Worm (Caenorhabditis elegans) whole organism, L3 larva: ENCODE results near the gene ubc-15.

ENCODE experiments used
- R02D3.7 ChIP-seq: fragments of 150-350 bp; optimal IDR thresholded peaks from 2 replicates; lab custom pipeline; 2014; ENCODE audit warnings: missing biosample characterization, missing genetic modification characterization
- aly-2 ChIP-seq: fragments of 150-350 bp; optimal IDR thresholded peaks from 2 replicates; lab custom pipeline; 2014; ENCODE audit warnings: missing biosample characterization, missing genetic modification characterization
- ama-1 ChIP-seq: fragments of 150-350 bp; optimal IDR thresholded peaks from 2 replicates; lab custom pipeline; 2018
- ceh-16 ChIP-seq: sonication (generic microtip); optimal IDR thresholded peaks from 2 replicates; lab custom pipeline; 2017; ENCODE audit warnings: missing biosample characterization, missing genetic modification characterization
- daf-12 ChIP-seq: fragments of 150-350 bp; optimal IDR thresholded peaks from 2 replicates; lab custom pipeline; 2014; ENCODE audit warnings: missing biosample characterization, missing genetic modification reagents, missing genetic modification characterization
- egl-27 ChIP-seq: sonication (generic microtip); optimal IDR thresholded peaks from 4 replicates; lab custom pipeline; 2017; ENCODE audit warnings: missing biosample characterization, missing genetic modification reagents, missing genetic modification characterization
- egl-5 ChIP-seq: fragments of 150-350 bp; optimal IDR thresholded peaks from 2 replicates; lab custom pipeline; 2017; ENCODE audit warnings: missing biosample characterization, missing genetic modification reagents, missing genetic modification characterization, inconsistent platforms
- elt-1 ChIP-seq: fragments of 150-350 bp; optimal IDR thresholded peaks from 2 replicates; lab custom pipeline; 2014; ENCODE audit warnings: missing biosample characterization, missing genetic modification characterization
- elt-3 ChIP-seq, 3 experiments: fragments of 150-350 bp in 1 of 3; sonication (generic microtip) in 2 of 3; optimal IDR thresholded peaks; 2 replicates in 2 of 3; 4 replicates in 1 of 3; lab custom pipeline; 2014 to 2017; ENCODE audit warnings: missing biosample characterization in 3 of 3, missing genetic modification characterization in 3 of 3
- eor-1 ChIP-seq, 2 experiments: fragments of 150-350 bp; optimal IDR thresholded peaks; 2 replicates each; lab custom pipeline; 2014 to 2018; ENCODE audit warnings: missing biosample characterization in 2 of 2, missing genetic modification characterization in 2 of 2
- fkh-2 ChIP-seq: fragments of 150-350 bp; optimal IDR thresholded peaks from 2 replicates; lab custom pipeline; 2014; ENCODE audit warnings: missing biosample characterization, missing genetic modification reagents, missing genetic modification characterization
- fos-1 ChIP-seq: fragments of 150-350 bp; optimal IDR thresholded peaks from 2 replicates; lab custom pipeline; 2014; ENCODE audit warnings: missing biosample characterization, missing genetic modification characterization
- hmg-11 ChIP-seq: sonication (generic microtip); optimal IDR thresholded peaks from 2 replicates; lab custom pipeline; 2016; ENCODE audit warnings: missing genetic modification characterization, missing compliant biosample characterization
- jun-1 ChIP-seq: fragments of 150-350 bp; optimal IDR thresholded peaks from 2 replicates; lab custom pipeline; 2014; ENCODE audit warnings: missing biosample characterization, missing genetic modification reagents, missing genetic modification characterization
- lin-15B ChIP-seq: fragments of 150-350 bp; optimal IDR thresholded peaks from 2 replicates; lab custom pipeline; 2014; ENCODE audit warnings: missing biosample characterization, missing genetic modification characterization
- lin-39 ChIP-seq: fragments of 150-350 bp; optimal IDR thresholded peaks from 2 replicates; lab custom pipeline; 2018; ENCODE audit warnings: missing biosample characterization, missing genetic modification reagents, missing genetic modification characterization
- lsy-12 ChIP-seq: sonication (generic microtip); optimal IDR thresholded peaks from 2 replicates; lab custom pipeline; 2016; ENCODE audit warnings: mild to moderate bottlenecking, missing genetic modification characterization, missing compliant biosample characterization
- mdl-1 ChIP-seq: fragments of 150-350 bp; optimal IDR thresholded peaks from 2 replicates; lab custom pipeline; 2014; ENCODE audit warnings: missing biosample characterization, missing genetic modification characterization
- mml-1 ChIP-seq: fragments of 150-350 bp; sonication (generic microtip); optimal IDR thresholded peaks from 3 replicates; lab custom pipeline; 2014; ENCODE audit warnings: missing biosample characterization, missing genetic modification characterization
- nfya-1 ChIP-seq: sonication (generic microtip); optimal IDR thresholded peaks from 2 replicates; lab custom pipeline; 2017; ENCODE audit warnings: missing genetic modification characterization, mild to moderate bottlenecking, missing compliant biosample characterization, antibody characterized with exemption, moderate library complexity; ENCODE audit not compliant: insufficient read depth
- nhr-23 ChIP-seq: fragments of 150-350 bp; optimal IDR thresholded peaks from 2 replicates; lab custom pipeline; 2014; ENCODE audit warnings: missing biosample characterization, missing genetic modification reagents, missing genetic modification characterization
- nhr-25 ChIP-seq: sonication (generic microtip); optimal IDR thresholded peaks from 2 replicates; lab custom pipeline; 2017; ENCODE audit warnings: missing biosample characterization, missing genetic modification characterization
- nhr-28 ChIP-seq: fragments of 150-350 bp; optimal IDR thresholded peaks from 2 replicates; lab custom pipeline; 2014; ENCODE audit warnings: missing biosample characterization, missing genetic modification characterization
- nhr-43 ChIP-seq: sonication (generic microtip); optimal IDR thresholded peaks from 2 replicates; lab custom pipeline; 2016; ENCODE audit warnings: mild to moderate bottlenecking, missing genetic modification characterization, missing compliant biosample characterization; ENCODE audit not compliant: poor library complexity, severe bottlenecking
- nhr-67 ChIP-seq: fragments of 150-350 bp; optimal IDR thresholded peaks from 2 replicates; lab custom pipeline; 2014; ENCODE audit warnings: missing biosample characterization, missing genetic modification characterization
- pha-4 ChIP-seq: fragments of 150-350 bp; optimal IDR thresholded peaks from 2 replicates; lab custom pipeline; 2014; ENCODE audit warnings: missing biosample characterization, missing genetic modification reagents, missing genetic modification characterization
- skn-1 ChIP-seq: fragments of 150-350 bp; optimal IDR thresholded peaks from 2 replicates; lab custom pipeline; 2014; ENCODE audit warnings: missing biosample characterization, missing genetic modification characterization
- tbx-2 ChIP-seq: sonication (generic microtip); optimal IDR thresholded peaks from 2 replicates; lab custom pipeline; 2016; ENCODE audit warnings: mild to moderate bottlenecking, missing genetic modification characterization, missing compliant biosample characterization
- unc-39 ChIP-seq: sonication (generic microtip); optimal IDR thresholded peaks from 4 replicates; lab custom pipeline; 2017; ENCODE audit warnings: missing biosample characterization, missing genetic modification characterization
- zag-1 ChIP-seq: fragments of 150-350 bp; optimal IDR thresholded peaks from 2 replicates; lab custom pipeline; 2014; ENCODE audit warnings: missing biosample characterization, missing genetic modification characterization
- ztf-11 ChIP-seq: fragments of 150-350 bp; optimal IDR thresholded peaks from 2 replicates; lab custom pipeline; 2014; ENCODE audit warnings: missing biosample characterization, missing genetic modification characterization
- ztf-4 ChIP-seq: fragments of 150-350 bp; optimal IDR thresholded peaks from 2 replicates; lab custom pipeline; 2014; ENCODE audit warnings: missing biosample characterization, missing genetic modification characterization

The ubc-15 gene

DNA sequence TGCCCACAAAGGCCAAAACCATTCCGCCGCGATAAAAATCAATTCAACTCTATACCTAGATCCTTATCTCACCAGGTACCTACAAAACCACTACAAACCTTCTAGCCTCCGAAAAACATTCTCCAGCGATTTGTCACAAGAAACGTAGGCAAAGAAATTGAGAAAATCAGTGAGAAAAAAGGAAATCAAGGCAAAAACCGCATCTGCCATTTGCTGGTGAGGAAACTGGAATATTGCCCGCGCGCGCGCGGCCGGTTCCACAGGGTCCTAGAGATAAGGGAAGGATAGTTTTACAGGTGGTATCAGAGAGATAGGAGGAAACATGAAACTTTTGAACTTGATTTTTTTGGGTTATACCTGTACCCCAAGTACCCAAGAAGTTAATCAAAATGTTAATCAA lies 55.8 kb downstream of the ubc-15 start:
- TF ChIP-seq zag-1 (tag; lab: Kevin White, UChicago) (no peak), nfya-1 (tag; lab: Kevin White, UChicago) (no peak), nhr-28 (tag; lab: Kevin White, UChicago) (no peak), ztf-11 (no peak), egl-5 (tag; lab: Kevin White, UChicago) (no peak), elt-3 (tag; optimal IDR thresholded peaks at IDR 0.05; lab: Kevin White, UChicago) (peak in 2 of 3 experiments; percentile 70 to 95), lin-15B (no peak), nhr-43 (tag; lab: Kevin White, UChicago) (peak; percentile 63), tbx-2 (tag; lab: Kevin White, UChicago) (no peak), nhr-25 (peak; percentile 49), unc-39 (tag; lab: Kevin White, UChicago) (no peak), fos-1 (tag; lab: Kevin White, UChicago) (no peak), elt-1 (peak; percentile 81)
- TF ChIP-seq, all 47 proteins: peak for 4

DNA sequence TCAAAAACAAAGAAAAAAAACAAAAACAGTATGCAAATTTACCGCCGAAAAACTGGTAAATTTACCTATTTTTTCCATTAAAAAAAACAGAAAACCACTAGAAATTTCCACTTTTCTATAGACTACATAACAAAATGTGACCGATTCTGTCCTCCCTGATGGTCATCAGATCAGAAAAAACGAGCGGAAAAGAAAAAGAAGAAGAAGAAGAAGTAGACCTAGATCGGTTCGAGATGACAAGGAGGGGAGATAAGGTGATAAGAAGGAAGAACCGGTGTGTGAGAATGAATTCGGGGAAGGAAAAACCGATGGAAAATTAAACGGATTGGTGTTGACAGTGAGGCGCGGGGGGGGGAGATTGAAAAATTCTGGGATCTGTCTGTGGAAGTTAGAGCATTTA lies 57.3 kb downstream of the ubc-15 start:
- peak; percentile 13 for TF ChIP-seq nhr-23 (tag; lab: Kevin White, UChicago)
- TF ChIP-seq jun-1: no peak
- peak in 1 of 3 experiments; percentile 9 for TF ChIP-seq elt-3 (tag; optimal IDR thresholded peaks at IDR 0.05; lab: Kevin White, UChicago)
- no peak for TF ChIP-seq ceh-16 (tag; lab: Kevin White, UChicago)
- no peak for TF ChIP-seq ama-1 (lab: Kevin White, UChicago)
- TF ChIP-seq hmg-11 (tag; lab: Kevin White, UChicago): no peak
- no peak for TF ChIP-seq egl-27 (tag; lab: Kevin White, UChicago)
- no peak for TF ChIP-seq lsy-12
- TF ChIP-seq skn-1 (tag; lab: Kevin White, UChicago): no peak
- no peak for TF ChIP-seq R02D3.7 (tag; lab: Kevin White, UChicago)
- peak; percentile 22 for TF ChIP-seq nhr-43 (tag; lab: Kevin White, UChicago)

DNA sequence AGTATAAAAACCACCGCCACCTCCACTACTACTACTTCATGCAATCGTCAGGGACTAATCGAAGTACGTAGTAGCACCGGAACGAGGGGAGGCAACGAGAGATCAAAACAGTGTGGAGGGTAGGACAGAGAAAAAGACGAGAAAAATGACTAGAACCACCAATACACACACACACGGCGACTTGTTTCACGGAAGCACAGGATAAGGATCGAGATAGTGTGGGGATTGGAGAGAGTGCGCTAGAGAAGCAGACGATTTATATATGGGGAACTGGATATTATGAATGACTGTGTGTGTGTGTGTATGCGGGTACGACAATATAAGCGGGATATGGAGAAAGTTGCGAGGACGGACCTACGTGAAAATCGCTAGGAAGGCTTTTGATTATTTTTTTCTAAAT lies 58.6 kb downstream of the ubc-15 start:
- no peak for TF ChIP-seq fkh-2 (tag; lab: Kevin White, UChicago)
- peak; percentile 64 for TF ChIP-seq nhr-23 (tag; lab: Kevin White, UChicago)
- TF ChIP-seq nhr-43 (tag; lab: Kevin White, UChicago): peak; percentile 58
- TF ChIP-seq nhr-25: peak; percentile 54
- TF ChIP-seq hmg-11 (tag; lab: Kevin White, UChicago): peak; percentile 14
- peak; percentile 43 for TF ChIP-seq ama-1 (lab: Kevin White, UChicago)

DNA sequence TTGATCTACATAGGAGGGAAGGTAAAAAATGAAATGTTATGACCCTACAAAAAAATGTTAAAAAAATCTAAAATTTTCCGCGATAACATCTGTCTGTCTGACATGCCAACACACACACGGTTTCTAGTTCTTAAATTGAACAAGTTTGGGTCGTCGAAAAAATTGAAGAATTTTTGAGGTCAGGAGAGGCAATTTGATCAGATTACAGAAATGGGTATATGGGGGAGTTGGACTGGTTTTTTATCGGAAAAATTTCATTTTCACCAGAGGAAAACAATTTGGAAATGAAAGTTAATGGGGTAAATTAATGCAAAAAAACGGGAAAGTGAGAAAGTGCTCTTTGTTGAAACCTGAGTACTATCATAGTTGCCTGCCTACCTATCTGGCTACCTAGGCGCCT lies 59.6 kb downstream of the ubc-15 start:
- TF ChIP-seq jun-1 (no peak), elt-1 (peak; percentile 63)

DNA sequence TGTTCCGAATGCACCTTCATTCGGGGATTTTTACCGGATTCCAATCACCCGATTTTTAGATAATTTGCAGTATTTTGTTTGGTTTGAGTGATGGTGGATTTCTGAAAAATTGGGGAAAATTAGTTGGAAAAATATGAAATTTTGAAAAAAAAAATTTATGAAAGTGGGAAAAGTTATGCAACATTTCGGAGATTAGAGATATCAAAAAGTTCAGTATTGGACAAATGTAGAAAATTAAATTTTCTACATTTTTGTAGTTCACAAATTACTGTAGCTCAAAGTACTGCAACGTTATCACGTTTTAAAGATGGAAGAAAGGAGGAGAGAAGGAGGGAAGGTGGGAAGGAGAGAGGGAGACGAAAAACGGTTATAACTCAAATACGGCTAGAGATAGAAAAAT lies 60.9 kb downstream of the ubc-15 start, which contains the start of gene ptc-3:
ptc-3 (minus strand) TSS at position 101 of the 400 bp plus-strand sequence.
- TF ChIP-seq lin-39 (tag; lab: Kevin White, UChicago) (no peak), mml-1 (no peak), daf-12 (no peak), eor-1 (tag; optimal IDR thresholded peaks at IDR 0.05; lab: Kevin White, UChicago) (no peak), fkh-2 (tag; lab: Kevin White, UChicago) (no peak), nhr-25 (no peak), ztf-4 (no peak), pha-4 (tag; lab: Kevin White, UChicago) (no peak), aly-2 (tag; lab: Kevin White, UChicago) (no peak), nhr-67 (tag; lab: Kevin White, UChicago) (no peak), elt-3 (tag; optimal IDR thresholded peaks at IDR 0.05; lab: Kevin White, UChicago) (no peak), zag-1 (tag; lab: Kevin White, UChicago) (no peak), mdl-1 (tag; lab: Kevin White, UChicago) (no peak)
- TF ChIP-seq, all 47 proteins: peak for 0
